Worm (Caenorhabditis elegans) whole organism, early embryonic: ENCODE measurements around the gene srxa-14.

ENCODE experiments used
- B0310.2 ChIP-seq: sonication (generic microtip); optimal IDR thresholded peaks from 2 replicates; lab custom pipeline; 2016; ENCODE audit warnings: mild to moderate bottlenecking, missing genetic modification characterization, missing compliant biosample characterization
- F13C5.2 ChIP-seq: sonication (generic microtip); optimal IDR thresholded peaks from 2 replicates; lab custom pipeline; 2017; ENCODE audit warnings: mild to moderate bottlenecking, missing genetic modification characterization, inconsistent platforms, missing compliant biosample characterization
- ama-1 ChIP-seq: fragments of 150-350 bp; optimal IDR thresholded peaks from 2 replicates; lab custom pipeline; 2014
- ceh-13 ChIP-seq: fragments of 200-800 bp; sonication (Bioruptor generic); optimal IDR thresholded peaks from 2 replicates; lab custom pipeline; 2018; ENCODE audit warnings: mild to moderate bottlenecking, missing genetic modification characterization, missing compliant biosample characterization
- ets-7 ChIP-seq: sonication (generic microtip); optimal IDR thresholded peaks from 2 replicates; lab custom pipeline; 2016; ENCODE audit warnings: missing genotype, missing genetic modification characterization, missing compliant biosample characterization
- flt-1 ChIP-seq: fragments of 200-800 bp; sonication (Bioruptor generic); IDR thresholded peaks from 2 replicates; pipeline ENCODE4 v1.3.6; 2022; ENCODE audit warnings: missing genetic modification characterization, missing compliant biosample characterization
- hnd-1 ChIP-seq: sonication (generic microtip); optimal IDR thresholded peaks from 2 replicates; lab custom pipeline; 2016; ENCODE audit warnings: missing genetic modification characterization, missing compliant biosample characterization
- pes-1 ChIP-seq: fragments of 200-800 bp; sonication (Bioruptor generic); IDR thresholded peaks from 2 replicates; pipeline ENCODE4 v1.3.6; 2022; ENCODE audit warnings: missing genetic modification reagents, missing genetic modification characterization, missing compliant biosample characterization
- tbx-11 ChIP-seq: fragments of 200-800 bp; sonication (Bioruptor generic); IDR thresholded peaks from 2 replicates; pipeline ENCODE4 v1.3.6; 2022; ENCODE audit warnings: missing genetic modification characterization, missing compliant biosample characterization

DNA sequence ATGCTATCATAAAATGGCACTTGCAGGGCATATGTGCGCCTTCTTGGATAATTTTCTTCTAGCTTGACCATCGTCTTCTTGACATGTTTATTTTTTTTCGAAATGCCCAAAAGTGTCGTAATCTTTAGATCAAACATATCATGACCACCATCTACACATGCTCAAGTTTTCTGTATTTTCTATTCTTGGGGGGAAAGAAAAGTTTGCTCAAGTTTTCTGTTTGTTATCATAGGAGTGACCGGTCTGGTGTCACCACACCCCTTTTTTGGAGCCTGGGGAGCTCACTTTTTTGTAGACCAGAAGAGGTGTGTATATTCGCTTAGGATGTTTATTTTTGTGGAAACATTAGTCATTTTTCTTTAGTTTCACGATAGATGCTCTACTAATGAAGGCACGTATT is 46.0 kb downstream of the srxa-14 start, which contains the start of gene klf-2:
- TF ChIP-seq B0310.2 (tag; lab: Kevin White, UChicago) (no peak), pes-1 (no peak), flt-1 (GFP tag; lab: Robert Waterston, UW) (no peak), hnd-1 (tag; lab: Kevin White, UChicago) (no peak), tbx-11 (GFP tag; lab: Robert Waterston, UW) (no peak), ceh-13 (GFP tag; lab: Kevin White, UChicago) (no peak), ets-7 (tag; lab: Kevin White, UChicago) (no peak), ama-1 (lab: Kevin White, UChicago) (no peak), F13C5.2 (tag; lab: Kevin White, UChicago) (no peak)
